Worm (Caenorhabditis elegans) whole organism, L4/young adult: ENCODE data around the gene nhr-185.

Source experiments
- W03F9.2 ChIP-seq: fragments of 150-350 bp; optimal IDR thresholded peaks from 2 replicates; lab custom pipeline; 2014; ENCODE audit warnings: missing biosample characterization, missing genetic modification characterization
- him-1 ChIP-seq: sonication (generic microtip); optimal IDR thresholded peaks from 2 replicates; lab custom pipeline; 2016; ENCODE audit warnings: missing genotype, missing genetic modification reagents, missing genetic modification characterization, missing compliant biosample characterization

DNA sequence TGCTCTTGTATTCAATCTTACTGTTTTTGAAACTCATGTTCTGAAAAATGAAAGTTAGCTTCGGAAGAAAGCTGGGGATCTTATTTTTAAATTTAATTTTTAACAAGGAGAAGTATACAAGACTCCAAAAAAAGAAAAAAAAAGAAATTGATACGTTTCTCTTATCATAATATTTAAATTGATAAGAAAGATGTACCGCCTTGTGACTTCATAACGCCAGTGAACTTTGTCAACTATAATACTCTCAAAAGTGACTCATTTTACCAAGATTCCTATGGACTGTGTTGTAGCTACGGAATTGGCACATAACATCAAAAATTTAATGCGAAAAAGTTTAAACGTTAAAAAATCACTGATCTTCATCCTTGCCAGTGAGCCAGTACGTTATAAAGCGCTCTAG lies 4.6 kb upstream of the nhr-185 start:
- TF ChIP-seq him-1 (tag; lab: Kevin White, UChicago) = no peak
- TF ChIP-seq W03F9.2 = no peak
